Fruit fly (Drosophila melanogaster) whole organism, embryonic: Measurements from ENCODE around the gene Nin.
A peak's percentile ranks its signal among the peaks of the same experiment; 100 is the strongest.

Experiments used
- Adf1 ChIP-seq: fragments of 200-800 bp; sonication (Bioruptor generic); IDR thresholded peaks from 2 replicates; pipeline ENCODE4 v1.3.6; 2022; ENCODE audit warnings: missing biosample characterization, missing genetic modification characterization
- Blimp-1 ChIP-seq: fragments of 200-800 bp; sonication (Bioruptor generic); optimal IDR thresholded peaks from 3 replicates; lab custom pipeline; 2018; ENCODE audit warnings: missing biosample characterization, missing genetic modification characterization, mild to moderate bottlenecking, moderate library complexity, missing genetic modification reagents
- CG11093 ChIP-seq: fragments of 200-800 bp; sonication (Bioruptor generic); IDR thresholded peaks from 3 replicates; pipeline ENCODE4 v1.3.6; 2022; ENCODE audit warnings: missing biosample characterization, missing genetic modification characterization
- CG12219 ChIP-seq: fragments of 200-800 bp; sonication (Bioruptor generic); optimal IDR thresholded peaks from 3 replicates; lab custom pipeline; 2018; ENCODE audit warnings: missing biosample characterization, mild to moderate bottlenecking, missing genetic modification characterization
- CG12744 ChIP-seq: fragments of 200-800 bp; sonication (Bioruptor generic); optimal IDR thresholded peaks from 2 replicates; lab custom pipeline; 2016; ENCODE audit warnings: missing biosample characterization, missing genetic modification characterization
- CG12942 ChIP-seq: fragments of 200-800 bp; sonication (Bioruptor generic); optimal IDR thresholded peaks from 3 replicates; lab custom pipeline; 2016; ENCODE audit warnings: missing biosample characterization, missing genetic modification characterization
- CG14710 ChIP-seq: fragments of 200-800 bp; sonication (Bioruptor generic); optimal IDR thresholded peaks from 3 replicates; lab custom pipeline; 2019; ENCODE audit warnings: missing biosample characterization, mild to moderate bottlenecking, missing genetic modification characterization, moderate library complexity
- CG15696 ChIP-seq: fragments of 200-800 bp; sonication (Bioruptor generic); optimal IDR thresholded peaks from 2 replicates; lab custom pipeline; 2019; ENCODE audit warnings: missing biosample characterization, mild to moderate bottlenecking, missing genetic modification characterization, moderate library complexity
- CG17802 ChIP-seq: fragments of 200-800 bp; sonication (Bioruptor generic); optimal IDR thresholded peaks from 2 replicates; lab custom pipeline; 2018; ENCODE audit warnings: missing biosample characterization, mild to moderate bottlenecking, missing genetic modification characterization, moderate library complexity
- CG18619 ChIP-seq: fragments of 200-800 bp; sonication (Bioruptor generic); optimal IDR thresholded peaks from 3 replicates; lab custom pipeline; 2017; ENCODE audit warnings: missing biosample characterization, mild to moderate bottlenecking, missing genetic modification characterization
- CG3163 ChIP-seq: fragments of 200-800 bp; sonication (Bioruptor generic); optimal IDR thresholded peaks from 3 replicates; lab custom pipeline; 2016; ENCODE audit warnings: missing biosample characterization, missing genetic modification characterization
- CG4360 ChIP-seq: fragments of 200-800 bp; sonication (Bioruptor generic); IDR thresholded peaks from 2 replicates; pipeline ENCODE4 v1.3.6; 2022; ENCODE audit warnings: missing biosample characterization, missing genetic modification characterization
- CG4424 ChIP-seq: fragments of 200-800 bp; sonication (Bioruptor generic); optimal IDR thresholded peaks from 3 replicates; lab custom pipeline; 2016; ENCODE audit warnings: missing biosample characterization, missing genetic modification characterization
- CG4820 ChIP-seq: fragments of 200-800 bp; sonication (Bioruptor generic); optimal IDR thresholded peaks from 3 replicates; lab custom pipeline; 2016; ENCODE audit warnings: missing biosample characterization, missing genetic modification characterization
- CG6654 ChIP-seq: fragments of 200-800 bp; sonication (Bioruptor generic); optimal IDR thresholded peaks from 2 replicates; lab custom pipeline; 2017; ENCODE audit warnings: missing biosample characterization, mild to moderate bottlenecking, missing genetic modification characterization
- CG6765 ChIP-seq: fragments of 200-800 bp; sonication (Bioruptor generic); optimal IDR thresholded peaks from 3 replicates; lab custom pipeline; 2017; ENCODE audit warnings: missing biosample characterization, mild to moderate bottlenecking, missing genetic modification characterization
- CG7839 ChIP-seq: fragments of 200-800 bp; sonication (Bioruptor generic); optimal IDR thresholded peaks from 3 replicates; lab custom pipeline; 2018; ENCODE audit warnings: missing biosample characterization, mild to moderate bottlenecking, missing genetic modification characterization, moderate library complexity
- CG9437 ChIP-seq: fragments of 200-800 bp; sonication (Bioruptor generic); optimal IDR thresholded peaks from 2 replicates; lab custom pipeline; 2018; ENCODE audit warnings: missing biosample characterization, mild to moderate bottlenecking, missing genetic modification characterization
- CTCF ChIP-seq: fragments of 200-800 bp; sonication (Bioruptor generic); optimal IDR thresholded peaks from 2 replicates; lab custom pipeline; 2017; ENCODE audit warnings: missing biosample characterization, mild to moderate bottlenecking, missing genetic modification characterization, moderate library complexity
- D19B ChIP-seq: fragments of 200-800 bp; sonication (Bioruptor generic); optimal IDR thresholded peaks from 2 replicates; lab custom pipeline; 2017; ENCODE audit warnings: missing biosample characterization, mild to moderate bottlenecking, missing genetic modification characterization
- Drgx ChIP-seq: fragments of 200-800 bp; sonication (Bioruptor generic); IDR thresholded peaks from 2 replicates; pipeline ENCODE4 v1.3.6; 2022; ENCODE audit warnings: missing biosample characterization, missing genetic modification characterization
- Ets65A ChIP-seq: fragments of 200-800 bp; sonication (Bioruptor generic); peaks from one replicate; lab custom pipeline; 2016; ENCODE audit warnings: missing biosample characterization, missing genetic modification characterization
- HLH54F ChIP-seq: fragments of 200-800 bp; sonication (Bioruptor generic); optimal IDR thresholded peaks from 3 replicates; lab custom pipeline; 2016; ENCODE audit warnings: missing biosample characterization, missing genetic modification characterization
- Hand ChIP-seq: fragments of 200-800 bp; sonication (Bioruptor generic); optimal IDR thresholded peaks from 2 replicates; lab custom pipeline; 2017; ENCODE audit warnings: mild to moderate bottlenecking, missing biosample characterization, missing genetic modification reagents, missing genetic modification characterization
- Hmx ChIP-seq: fragments of 200-800 bp; sonication (Bioruptor generic); optimal IDR thresholded peaks from 2 replicates; lab custom pipeline; 2016; ENCODE audit warnings: missing biosample characterization, missing genetic modification characterization
- Hr51 ChIP-seq, 2 experiments: fragments of 200-800 bp; sonication (Bioruptor generic); optimal IDR thresholded peaks; 2 replicates in 1 of 2; 3 replicates in 1 of 2; lab custom pipeline; 2016 to 2018; ENCODE audit warnings: missing biosample characterization in 2 of 2, missing genetic modification characterization in 2 of 2, mild to moderate bottlenecking in 1 of 2, moderate library complexity in 1 of 2
- Myb ChIP-seq: fragments of 200-800 bp; sonication (Bioruptor generic); optimal IDR thresholded peaks from 2 replicates; lab custom pipeline; 2016; ENCODE audit warnings: missing biosample characterization, missing genetic modification characterization
- NC2β ChIP-seq: fragments of 200-800 bp; sonication (Bioruptor generic); optimal IDR thresholded peaks from 2 replicates; lab custom pipeline; 2016; ENCODE audit warnings: missing biosample characterization, missing genetic modification characterization
- NFAT ChIP-seq: fragments of 200-800 bp; sonication (Bioruptor generic); IDR thresholded peaks from 2 replicates; pipeline ENCODE4 v1.3.6; 2022; ENCODE audit warnings: missing biosample characterization, missing genetic modification characterization
- Oaz ChIP-seq: fragments of 200-800 bp; sonication (Bioruptor generic); IDR thresholded peaks from 2 replicates; pipeline ENCODE4 v1.3.6; 2022; ENCODE audit warnings: missing biosample characterization, missing genetic modification characterization
- Rx ChIP-seq: fragments of 200-800 bp; sonication (Bioruptor generic); IDR thresholded peaks from 2 replicates; pipeline ENCODE4 v1.3.6; 2022; ENCODE audit warnings: missing biosample characterization, missing genetic modification characterization
- Sox102F ChIP-seq: fragments of 200-800 bp; sonication (Bioruptor generic); optimal IDR thresholded peaks from 2 replicates; lab custom pipeline; 2018; ENCODE audit warnings: missing biosample characterization, mild to moderate bottlenecking, missing genetic modification characterization, moderate library complexity
- Trl ChIP-seq, 3 experiments: fragments of >200 bp in 2 of 3; fragments of 200-800 bp in 1 of 3; sonication (Bioruptor generic) in 1 of 3; optimal IDR thresholded peaks; 2 replicates in 1 of 3; 3 replicates in 2 of 3; lab custom pipeline; 2016 to 2017; ENCODE audit warnings: missing biosample characterization in 1 of 3, missing genetic modification characterization in 1 of 3
- crp ChIP-seq, 2 experiments: fragments of 200-800 bp; sonication (Bioruptor generic); optimal IDR thresholded peaks; 2 replicates in 1 of 2; 3 replicates in 1 of 2; lab custom pipeline; 2017; ENCODE audit warnings: missing biosample characterization in 2 of 2, missing genetic modification characterization in 2 of 2, mild to moderate bottlenecking in 1 of 2, moderate library complexity in 1 of 2
- cwo ChIP-seq: fragments of 200-800 bp; sonication (Bioruptor generic); optimal IDR thresholded peaks from 3 replicates; lab custom pipeline; 2017; ENCODE audit warnings: missing biosample characterization, missing genetic modification characterization, mild to moderate bottlenecking, moderate library complexity, missing genetic modification reagents
- danr ChIP-seq: fragments of 200-800 bp; sonication (Bioruptor generic); IDR thresholded peaks from 2 replicates; pipeline ENCODE4 v1.3.6; 2022; ENCODE audit warnings: missing biosample characterization, missing genetic modification characterization
- en ChIP-seq: fragments of 200-800 bp; sonication (Bioruptor generic); optimal IDR thresholded peaks from 2 replicates; lab custom pipeline; 2016; ENCODE audit warnings: missing biosample characterization, missing genetic modification characterization
- eyg ChIP-seq: fragments of 200-800 bp; sonication (Bioruptor generic); optimal IDR thresholded peaks from 3 replicates; lab custom pipeline; 2016; ENCODE audit warnings: missing biosample characterization, missing genetic modification characterization
- ham ChIP-seq: fragments of 200-800 bp; sonication (Bioruptor generic); IDR thresholded peaks from 2 replicates; pipeline ENCODE4 v1.3.6; 2022; ENCODE audit warnings: missing biosample characterization, missing genetic modification characterization
- hbn ChIP-seq: fragments of 200-800 bp; sonication (Bioruptor generic); IDR thresholded peaks from 2 replicates; pipeline ENCODE4 v1.3.6; 2022; ENCODE audit warnings: missing biosample characterization, missing genetic modification characterization; ENCODE audit not compliant: partially characterized antibody
- kah ChIP-seq: fragments of 200-800 bp; sonication (Bioruptor generic); optimal IDR thresholded peaks from 2 replicates; lab custom pipeline; 2018; ENCODE audit warnings: missing biosample characterization, mild to moderate bottlenecking, missing genetic modification characterization
- ken ChIP-seq: fragments of 200-800 bp; sonication (Bioruptor generic); IDR thresholded peaks from 3 replicates; pipeline ENCODE4 v1.3.6; 2022; ENCODE audit warnings: missing biosample characterization, missing genetic modification characterization
- lola ChIP-seq, 3 experiments: fragments of >200 bp in 2 of 3; fragments of 200-800 bp in 1 of 3; sonication (Bioruptor generic) in 1 of 3; optimal IDR thresholded peaks; 2 replicates each; lab custom pipeline; 2017 to 2019; ENCODE audit warnings: missing biosample characterization in 3 of 3, missing genetic modification characterization in 3 of 3, mild to moderate bottlenecking in 1 of 3, moderate library complexity in 1 of 3
- mirr ChIP-seq: fragments of 200-800 bp; sonication (Bioruptor generic); optimal IDR thresholded peaks from 3 replicates; lab custom pipeline; 2018; ENCODE audit warnings: missing biosample characterization, mild to moderate bottlenecking, missing genetic modification characterization
- odd ChIP-seq: fragments of 200-800 bp; sonication (Bioruptor generic); optimal IDR thresholded peaks from 2 replicates; lab custom pipeline; 2017; ENCODE audit warnings: missing biosample characterization, mild to moderate bottlenecking, missing genetic modification characterization
- rib ChIP-seq: fragments of 200-800 bp; sonication (Bioruptor generic); IDR thresholded peaks from 2 replicates; pipeline ENCODE4 v1.3.6; 2022; ENCODE audit warnings: missing biosample characterization, missing genetic modification characterization
- slbo ChIP-seq: fragments of 200-800 bp; sonication (Bioruptor generic); IDR thresholded peaks from 2 replicates; pipeline ENCODE4 v1.3.6; 2022; ENCODE audit warnings: missing biosample characterization, missing genetic modification characterization
- ssp ChIP-seq: fragments of 200-800 bp; sonication (Bioruptor generic); IDR thresholded peaks from 2 replicates; pipeline ENCODE4 v1.3.6; 2022; ENCODE audit warnings: missing biosample characterization, missing genetic modification characterization
- trem ChIP-seq: fragments of 200-800 bp; optimal IDR thresholded peaks from 3 replicates; lab custom pipeline; 2019; ENCODE audit warnings: missing biosample characterization, mild to moderate bottlenecking, missing genetic modification characterization, moderate library complexity
- vvl ChIP-seq: fragments of 200-800 bp; sonication (Bioruptor generic); IDR thresholded peaks from 2 replicates; pipeline ENCODE4 v1.3.6; 2022; ENCODE audit warnings: missing biosample characterization, missing genetic modification characterization
- zen ChIP-seq: fragments of 200-800 bp; sonication (Bioruptor generic); optimal IDR thresholded peaks from 3 replicates; lab custom pipeline; 2018; ENCODE audit warnings: missing biosample characterization, mild to moderate bottlenecking, missing genetic modification characterization, moderate library complexity

Nin gene

dm6 chr2L:5254105-5254711, 24.1 kb downstream of the Nin start (continued):
- TF ChIP-seq NFAT (GFP tag; lab: Robert Waterston, UW) (no peak), CG12219 (GFP tag; lab: Kevin White, UChicago) (no peak), Blimp-1 (GFP tag; lab: Kevin White, UChicago) (peak; percentile 20), ssp (GFP tag; lab: Robert Waterston, UW) (0 out of 2 replicates have a peak, but pooled peaks have one; percentile 10), HLH54F (GFP tag; lab: Kevin White, UChicago) (no peak), Drgx (GFP tag; lab: Robert Waterston, UW) (peak; percentile 72), CG11093 (GFP tag; lab: Robert Waterston, UW) (no peak), CG14710 (peak; percentile 15), CG4424 (GFP tag; lab: Kevin White, UChicago) (peak; percentile 2), trem (tag; lab: Kevin White, UChicago) (no peak), cwo (GFP tag; lab: Kevin White, UChicago) (no peak), slbo (GFP tag; lab: Robert Waterston, UW) (no peak), Oaz (GFP tag; lab: Robert Waterston, UW) (no peak), Hmx (GFP tag; lab: Kevin White, UChicago) (no peak), CG18619 (GFP tag; lab: Kevin White, UChicago) (no peak), en (GFP tag; lab: Kevin White, UChicago) (no peak), Sox102F (peak; percentile 28), vvl (GFP tag; lab: Robert Waterston, UW) (0 out of 2 replicates have a peak, but pooled peaks have one; percentile 8), hbn (GFP tag; lab: Robert Waterston, UW) (no peak), Hand (GFP tag; lab: Kevin White, UChicago) (no peak), rib (GFP tag; lab: Robert Waterston, UW) (no peak), D19B (GFP tag; lab: Kevin White, UChicago) (no peak), kah (GFP tag; lab: Kevin White, UChicago) (no peak), CG6765 (GFP tag; lab: Kevin White, UChicago) (no peak), crp (GFP tag; optimal IDR thresholded peaks at IDR 0.05; lab: Kevin White, UChicago) (no peak), CG7839 (tag; lab: Kevin White, UChicago) (no peak), NC2β (no peak), Adf1 (no peak), CG4360 (no peak), CG3163 (no peak), ken (GFP tag; lab: Robert Waterston, UW) (no peak), CG17802 (tag; lab: Kevin White, UChicago) (no peak), CG9437 (GFP tag; lab: Kevin White, UChicago) (no peak), CTCF (GFP tag; lab: Kevin White, UChicago) (no peak), CG4820 (GFP tag; lab: Kevin White, UChicago) (no peak), Hr51 (GFP tag; optimal IDR thresholded peaks at IDR 0.05; lab: Kevin White, UChicago) (no peak), Ets65A (peak; percentile 6), Trl (optimal IDR thresholded peaks at IDR 0.05; lab: Kevin White, UChicago) (no peak), Trl (GFP tag; optimal IDR thresholded peaks at IDR 0.05; lab: Kevin White, UChicago) (no peak), Myb (GFP tag; lab: Kevin White, UChicago) (no peak), Rx (GFP tag; lab: Robert Waterston, UW) (no peak), lola (GFP tag; optimal IDR thresholded peaks at IDR 0.05; lab: Kevin White, UChicago) (peak in 1 of 3 experiments; percentile 8), ham (no peak), eyg (GFP tag; lab: Kevin White, UChicago) (no peak), mirr (no peak), CG15696 (tag; lab: Kevin White, UChicago) (no peak), CG12942 (GFP tag; lab: Kevin White, UChicago) (no peak), zen (tag; lab: Kevin White, UChicago) (no peak), CG12744 (no peak), CG6654 (GFP tag; lab: Kevin White, UChicago) (no peak), danr (GFP tag; lab: Robert Waterston, UW) (no peak), odd (no peak)
